Worm (Caenorhabditis elegans) whole organism, L2 larva: ENCODE results near the gene gad-1.

Source experiments
- C34F6.9 ChIP-seq: fragments of 150-350 bp; optimal IDR thresholded peaks from 2 replicates; lab custom pipeline; 2014; ENCODE audit warnings: missing biosample characterization, missing genetic modification characterization
- F13H6.1 ChIP-seq: sonication (generic microtip); optimal IDR thresholded peaks from 2 replicates; lab custom pipeline; 2016; ENCODE audit warnings: missing genetic modification characterization, missing compliant biosample characterization
- R02D3.7 ChIP-seq: fragments of 150-350 bp; optimal IDR thresholded peaks from 2 replicates; lab custom pipeline; 2014; ENCODE audit warnings: missing biosample characterization, missing genetic modification characterization
- Y55F3AM.14 ChIP-seq: fragments of 200-800 bp; sonication (Bioruptor generic); optimal IDR thresholded peaks from 2 replicates; lab custom pipeline; 2018; ENCODE audit warnings: mild to moderate bottlenecking, missing genetic modification characterization, missing compliant biosample characterization
- aly-2 ChIP-seq: fragments of 150-350 bp; optimal IDR thresholded peaks from 2 replicates; lab custom pipeline; 2014; ENCODE audit warnings: missing biosample characterization, missing genetic modification characterization
- ama-1 ChIP-seq: fragments of 150-350 bp; optimal IDR thresholded peaks from 2 replicates; lab custom pipeline; 2018; ENCODE audit warnings: inconsistent platforms
- blmp-1 ChIP-seq: sonication (generic microtip); optimal IDR thresholded peaks from 2 replicates; lab custom pipeline; 2017; ENCODE audit warnings: missing genetic modification characterization, mild to moderate bottlenecking, missing compliant biosample characterization, antibody characterized with exemption, moderate library complexity; ENCODE audit not compliant: insufficient read depth
- ceh-16 ChIP-seq: fragments of 150-350 bp; optimal IDR thresholded peaks from 2 replicates; lab custom pipeline; 2014; ENCODE audit warnings: missing biosample characterization, missing genetic modification characterization
- ceh-82 ChIP-seq: fragments of 150-350 bp; optimal IDR thresholded peaks from 2 replicates; lab custom pipeline; 2014; ENCODE audit warnings: missing biosample characterization, missing genetic modification characterization
- crh-2 ChIP-seq: sonication (generic microtip); optimal IDR thresholded peaks from 2 replicates; lab custom pipeline; 2017; ENCODE audit warnings: missing biosample characterization, missing genetic modification characterization
- dmd-4 ChIP-seq: sonication (generic microtip); optimal IDR thresholded peaks from 2 replicates; lab custom pipeline; 2017; ENCODE audit warnings: missing biosample characterization, missing genetic modification characterization
- elt-3 ChIP-seq: sonication (generic microtip); optimal IDR thresholded peaks from 2 replicates; lab custom pipeline; 2017; ENCODE audit warnings: missing biosample characterization, missing genetic modification characterization
- gmeb-1 ChIP-seq: fragments of 150-350 bp; optimal IDR thresholded peaks from 2 replicates; lab custom pipeline; 2014; ENCODE audit warnings: missing biosample characterization, missing genetic modification characterization
- lin-11 ChIP-seq: fragments of 150-350 bp; sonication (generic microtip); optimal IDR thresholded peaks from 2 replicates; lab custom pipeline; 2014; ENCODE audit warnings: missing biosample characterization, missing genetic modification characterization, inconsistent platforms, mixed read lengths
- lsy-2 ChIP-seq, 2 experiments: fragments of 150-350 bp in 1 of 2; sonication (generic microtip) in 1 of 2; optimal IDR thresholded peaks; 2 replicates each; lab custom pipeline; 2014 to 2017; ENCODE audit warnings: missing biosample characterization in 2 of 2, missing genetic modification characterization in 2 of 2
- mbf-1 ChIP-seq: sonication (generic microtip); optimal IDR thresholded peaks from 2 replicates; lab custom pipeline; 2017; ENCODE audit warnings: missing biosample characterization, missing genetic modification characterization
- mdl-1 ChIP-seq, 2 experiments: fragments of 150-350 bp in 1 of 2; sonication (generic microtip) in 1 of 2; optimal IDR thresholded peaks; 2 replicates each; lab custom pipeline; 2017; ENCODE audit warnings: missing biosample characterization in 2 of 2, missing genetic modification characterization in 2 of 2
- nhr-10 ChIP-seq: sonication (generic microtip); optimal IDR thresholded peaks from 2 replicates; lab custom pipeline; 2017; ENCODE audit warnings: missing biosample characterization, missing genetic modification characterization
- nhr-12 ChIP-seq: fragments of 150-350 bp; optimal IDR thresholded peaks from 2 replicates; lab custom pipeline; 2014; ENCODE audit warnings: missing biosample characterization, missing genetic modification characterization
- nhr-129 ChIP-seq: fragments of 150-350 bp; optimal IDR thresholded peaks from 2 replicates; lab custom pipeline; 2014; ENCODE audit warnings: missing biosample characterization, missing genetic modification characterization
- nhr-21 ChIP-seq: fragments of 150-350 bp; optimal IDR thresholded peaks from 2 replicates; lab custom pipeline; 2014; ENCODE audit warnings: missing biosample characterization, missing genetic modification characterization
- nhr-237 ChIP-seq: fragments of 150-350 bp; optimal IDR thresholded peaks from 2 replicates; lab custom pipeline; 2014; ENCODE audit warnings: missing biosample characterization, missing genetic modification characterization
- nhr-77 ChIP-seq: fragments of 150-350 bp; optimal IDR thresholded peaks from 2 replicates; lab custom pipeline; 2014; ENCODE audit warnings: missing biosample characterization, missing genetic modification characterization
- peb-1 ChIP-seq: fragments of 150-350 bp; optimal IDR thresholded peaks from 2 replicates; lab custom pipeline; 2014; ENCODE audit warnings: missing biosample characterization, missing genetic modification characterization
- sem-4 ChIP-seq: fragments of 150-350 bp; optimal IDR thresholded peaks from 2 replicates; lab custom pipeline; 2014; ENCODE audit warnings: missing biosample characterization, missing genetic modification reagents, missing genetic modification characterization
- skn-1 ChIP-seq: sonication (generic microtip); optimal IDR thresholded peaks from 2 replicates; lab custom pipeline; 2017; ENCODE audit warnings: missing biosample characterization, missing genetic modification characterization
- sma-3 ChIP-seq: sonication (generic microtip); optimal IDR thresholded peaks from 2 replicates; lab custom pipeline; 2016; ENCODE audit warnings: missing genetic modification reagents, missing genetic modification characterization, missing compliant biosample characterization
- unc-39 ChIP-seq: fragments of 150-350 bp; optimal IDR thresholded peaks from 2 replicates; lab custom pipeline; 2014; ENCODE audit warnings: missing biosample characterization, missing genetic modification characterization
- unc-55 ChIP-seq: fragments of 150-350 bp; sonication (generic microtip); optimal IDR thresholded peaks from 3 replicates; lab custom pipeline; 2014; ENCODE audit warnings: missing biosample characterization, missing genetic modification reagents, missing genetic modification characterization
- zag-1 ChIP-seq: fragments of 150-350 bp; optimal IDR thresholded peaks from 2 replicates; lab custom pipeline; 2014; ENCODE audit warnings: missing biosample characterization, missing genetic modification characterization
- ztf-1 ChIP-seq: fragments of 200-800 bp; sonication (Bioruptor generic); conservative IDR thresholded peaks from 2 replicates; pipeline ENCODE4 v1.3.6; 2022; ENCODE audit warnings: missing genetic modification characterization, missing compliant biosample characterization
- ztf-11 ChIP-seq: sonication (generic microtip); optimal IDR thresholded peaks from 2 replicates; lab custom pipeline; 2017; ENCODE audit warnings: missing biosample characterization, missing genetic modification characterization
- ztf-4 ChIP-seq: fragments of 150-350 bp; optimal IDR thresholded peaks from 2 replicates; lab custom pipeline; 2014; ENCODE audit warnings: missing biosample characterization, missing genetic modification characterization

gad-1 gene

DNA sequence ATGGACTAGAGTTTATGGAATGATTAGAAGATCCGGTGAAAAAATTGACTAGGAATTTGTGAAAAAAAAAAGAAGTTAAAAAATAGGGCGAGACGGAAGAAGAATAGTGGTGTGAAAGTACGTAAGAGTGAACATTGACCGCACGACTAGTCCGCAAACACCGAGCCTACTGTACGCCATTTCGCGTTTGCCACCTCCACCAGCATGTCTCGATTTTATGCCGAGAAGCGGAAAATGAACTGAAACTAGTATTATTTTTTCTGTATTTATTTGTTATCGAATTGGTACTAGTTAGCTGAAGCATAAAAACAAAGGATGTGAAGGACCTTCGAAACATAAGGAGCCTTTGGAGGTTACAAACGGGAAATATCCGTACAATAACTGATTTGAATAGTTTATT lies 5.9 kb downstream of the gad-1 start (continued):
- TF ChIP-seq blmp-1 (tag; lab: Kevin White, UChicago) (no peak), C34F6.9 (peak; percentile 57), lin-11 (tag; lab: Kevin White, UChicago) (no peak), peb-1 (tag; lab: Kevin White, UChicago) (no peak), zag-1 (tag; lab: Kevin White, UChicago) (no peak), unc-55 (GFP tag; lab: Kevin White, UChicago) (peak; percentile 58), ceh-16 (tag; lab: Kevin White, UChicago) (no peak), elt-3 (no peak), F13H6.1 (tag; lab: Kevin White, UChicago) (peak; percentile 65), sem-4 (tag; lab: Kevin White, UChicago) (peak; percentile 20), nhr-10 (tag; lab: Kevin White, UChicago) (no peak), crh-2 (peak; percentile 53), unc-39 (tag; lab: Kevin White, UChicago) (no peak), dmd-4 (tag; lab: Kevin White, UChicago) (no peak), mbf-1 (no peak), nhr-12 (no peak), nhr-77 (tag; lab: Kevin White, UChicago) (no peak)
- TF ChIP-seq, all 48 proteins: peak for 14

DNA sequence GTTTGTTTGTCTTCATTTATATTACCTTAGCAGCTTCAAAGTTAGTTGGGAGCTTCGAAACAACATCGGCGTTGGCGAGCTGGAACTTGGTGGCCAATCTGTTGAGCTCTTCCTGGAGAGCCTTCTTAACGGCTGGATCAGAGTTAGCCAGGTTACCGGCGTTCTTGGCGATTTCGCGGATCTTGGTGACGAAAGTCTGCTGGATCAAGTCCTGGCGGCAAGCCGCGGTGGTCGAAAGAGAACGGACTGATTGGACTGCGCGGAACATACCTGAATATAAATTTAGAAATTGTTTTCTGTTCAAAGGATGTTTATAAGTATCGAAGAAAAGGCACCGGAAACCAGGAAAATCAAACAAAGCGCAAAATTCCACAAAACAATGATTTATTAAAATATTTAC lies 6.5 kb downstream of the gad-1 start, which contains the start of gene atp-4:
atp-4 (minus strand) TSS at position 270 of the 400 bp plus-strand sequence.
- TF ChIP-seq Y55F3AM.14 (GFP tag; lab: Kevin White, UChicago) (peak; percentile 11), nhr-12 (no peak)
- TF ChIP-seq, all 48 proteins: peak for 1

DNA sequence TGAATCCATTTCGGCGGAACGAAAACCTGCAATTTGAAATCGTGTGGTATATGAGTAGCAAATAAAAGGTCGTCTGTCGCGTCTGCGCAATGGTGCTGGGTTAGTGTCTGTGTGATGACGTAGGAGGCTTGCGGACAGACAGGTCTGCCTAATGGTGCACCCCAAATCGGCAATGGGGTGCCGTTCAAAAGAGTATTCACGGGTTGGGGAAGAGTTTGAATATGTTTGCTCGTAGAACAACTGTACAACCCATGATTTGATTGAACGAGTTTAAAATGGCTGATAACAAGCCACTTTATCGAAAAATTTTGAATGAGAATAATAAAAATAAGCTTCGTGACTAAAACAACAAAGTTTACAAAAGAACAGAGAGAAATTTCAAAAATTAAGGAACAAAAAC lies 7.4 kb downstream of the gad-1 start, which contains the start of gene T05H4.11:
T05H4.11 (minus strand) TSS at position 335 of the 400 bp plus-strand sequence.
- TF ChIP-seq F13H6.1 (tag; lab: Kevin White, UChicago) = peak; percentile 8
- TF ChIP-seq sma-3 (GFP tag; lab: Kevin White, UChicago) = peak; percentile 44
- no peak for TF ChIP-seq ztf-11 (tag; lab: Kevin White, UChicago)
- TF ChIP-seq ztf-1 (GFP tag; lab: Robert Waterston, UW) = no peak
- TF ChIP-seq R02D3.7 = no peak
- TF ChIP-seq ama-1 = peak; percentile 24
- no peak for TF ChIP-seq peb-1 (tag; lab: Kevin White, UChicago)
- TF ChIP-seq gmeb-1 = peak; percentile 26
- no peak for TF ChIP-seq ztf-4 (tag; lab: Kevin White, UChicago)
- TF ChIP-seq unc-39 (tag; lab: Kevin White, UChicago) = no peak
- TF ChIP-seq lsy-2 (tag; optimal IDR thresholded peaks at IDR 0.05; lab: Kevin White, UChicago) = peak in 1 of 2 experiments; percentile 4
- TF ChIP-seq crh-2 = peak; percentile 4
- TF ChIP-seq mdl-1 (tag; optimal IDR thresholded peaks at IDR 0.05; lab: Kevin White, UChicago) = no peak
- no peak for TF ChIP-seq skn-1 (tag; lab: Kevin White, UChicago)
- TF ChIP-seq nhr-77 (tag; lab: Kevin White, UChicago) = no peak

DNA sequence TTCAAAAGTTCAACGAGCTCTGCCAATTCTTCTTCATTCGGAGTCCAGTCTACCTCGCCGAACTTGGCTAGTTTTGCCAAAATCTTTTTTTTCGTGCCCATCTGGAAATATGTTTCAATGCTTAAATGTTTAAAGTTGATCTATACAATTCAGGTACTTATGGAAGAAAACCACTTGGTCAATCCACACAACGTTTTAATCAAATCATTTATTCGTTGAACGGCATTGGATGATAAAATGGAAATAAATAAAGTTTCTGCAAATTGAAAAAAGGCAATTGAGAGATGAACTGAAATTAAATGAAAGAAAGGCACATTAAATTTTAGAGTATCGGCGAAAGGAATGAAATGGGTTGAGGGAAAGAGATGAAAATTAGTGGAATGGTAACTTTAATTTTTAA lies 9.2 kb downstream of the gad-1 start, which contains the start of gene urb-1:
urb-1 (minus strand) TSS at position 101 of the 400 bp plus-strand sequence.
- TF ChIP-seq nhr-237 (no peak), mdl-1 (tag; optimal IDR thresholded peaks at IDR 0.05; lab: Kevin White, UChicago) (no peak), nhr-21 (tag; lab: Kevin White, UChicago) (no peak), nhr-129 (tag; lab: Kevin White, UChicago) (no peak), R02D3.7 (no peak), ceh-82 (tag; lab: Kevin White, UChicago) (no peak)

DNA sequence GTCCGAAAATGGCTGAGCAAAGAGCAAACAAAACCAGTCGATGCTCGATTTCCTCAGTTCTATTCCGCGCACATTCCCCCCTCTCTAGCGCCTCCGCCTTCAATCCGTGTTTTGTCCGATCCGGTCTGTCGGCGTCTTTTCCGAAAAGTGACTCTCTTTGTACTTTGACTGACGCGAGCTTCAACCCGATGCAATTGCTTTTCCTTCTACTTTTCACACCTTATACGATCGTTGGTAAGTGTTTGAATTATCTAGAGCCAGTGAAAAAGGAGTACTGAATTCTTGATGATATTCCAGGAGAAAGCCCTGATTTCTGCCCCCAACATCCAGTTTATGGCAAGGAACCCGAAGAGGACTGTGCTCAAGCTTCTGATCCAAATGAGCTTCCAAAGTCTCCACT lies 18.3 kb downstream of the gad-1 start, which contains the start of gene cht-6:
cht-6 (plus strand) TSS at position 9 of the 400 bp plus-strand sequence.
- TF ChIP-seq nhr-129 (tag; lab: Kevin White, UChicago) (no peak), unc-39 (tag; lab: Kevin White, UChicago) (no peak), aly-2 (tag; lab: Kevin White, UChicago) (no peak), ceh-16 (tag; lab: Kevin White, UChicago) (no peak), F13H6.1 (tag; lab: Kevin White, UChicago) (no peak), gmeb-1 (no peak)
- TF ChIP-seq, all 48 proteins: peak for 0
